Fruit fly (Drosophila melanogaster): ENCODE measurements around the gene MESK4.

DNA sequence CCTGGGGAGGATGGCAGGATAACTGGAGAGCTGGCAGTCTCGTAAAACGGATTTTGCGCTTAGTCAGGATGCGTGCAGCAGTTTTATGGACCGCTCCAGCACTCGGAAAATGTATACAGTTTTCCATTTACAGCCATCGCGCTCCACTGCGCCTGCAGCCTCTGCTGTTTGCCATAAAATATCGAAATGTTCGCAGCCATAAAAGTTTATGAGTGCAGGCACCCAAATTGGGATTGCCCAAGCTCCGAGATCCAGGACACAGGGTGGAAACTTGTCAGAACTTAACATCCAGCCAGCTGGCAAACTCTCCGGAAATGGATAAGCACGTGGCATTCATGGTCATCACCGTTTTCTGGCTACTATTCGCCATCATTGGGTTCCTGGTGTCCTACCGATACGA is 13.7 kb upstream of the MESK4 start, which contains the start of gene VhaM9.7-d:
- TF ChIP-seq CG8119 (GFP tag; IDR thresholded peaks at IDR 0.05) (no peak), Ets21C (GFP tag; optimal IDR thresholded peaks at IDR 0.05) (no peak), salr (GFP tag; optimal IDR thresholded peaks at IDR 0.05) (no peak), CG16779 (tag; optimal IDR thresholded peaks at IDR 0.05) (no peak), Hr39 (GFP tag; optimal IDR thresholded peaks at IDR 0.05) (no peak), CG10669 (GFP tag; optimal IDR thresholded peaks at IDR 0.05) (no peak), CG6854 (GFP tag; optimal IDR thresholded peaks at IDR 0.05) (no peak), Gug (GFP tag; IDR thresholded peaks at IDR 0.05) (no peak), dsx (GFP tag; optimal IDR thresholded peaks at IDR 0.05; ENCODE audit: poor library complexity, severe bottlenecking) (no peak), CG31627 (GFP tag; optimal IDR thresholded peaks at IDR 0.05) (no peak)
